Worm (Caenorhabditis elegans) whole organism, early embryonic: ENCODE measurements around the gene ZC302.3.

Experiments
- B0310.2 ChIP-seq: sonication (generic microtip); optimal IDR thresholded peaks from 2 replicates; lab custom pipeline; 2016; ENCODE audit warnings: mild to moderate bottlenecking, missing genetic modification characterization, missing compliant biosample characterization
- F13C5.2 ChIP-seq: sonication (generic microtip); optimal IDR thresholded peaks from 2 replicates; lab custom pipeline; 2017; ENCODE audit warnings: mild to moderate bottlenecking, missing genetic modification characterization, inconsistent platforms, missing compliant biosample characterization
- aly-1 ChIP-seq: sonication (generic microtip); optimal IDR thresholded peaks from 2 replicates; lab custom pipeline; 2016; ENCODE audit warnings: missing genetic modification characterization, missing compliant biosample characterization
- ama-1 ChIP-seq: fragments of 150-350 bp; optimal IDR thresholded peaks from 2 replicates; lab custom pipeline; 2014
- ceh-13 ChIP-seq: fragments of 200-800 bp; sonication (Bioruptor generic); optimal IDR thresholded peaks from 2 replicates; lab custom pipeline; 2018; ENCODE audit warnings: mild to moderate bottlenecking, missing genetic modification characterization, missing compliant biosample characterization
- ceh-36 ChIP-seq: sonication (generic microtip); optimal IDR thresholded peaks from 2 replicates; lab custom pipeline; 2016; ENCODE audit warnings: missing genetic modification characterization, inconsistent platforms, missing compliant biosample characterization
- ets-7 ChIP-seq: sonication (generic microtip); optimal IDR thresholded peaks from 2 replicates; lab custom pipeline; 2016; ENCODE audit warnings: missing genotype, missing genetic modification characterization, missing compliant biosample characterization
- flt-1 ChIP-seq: fragments of 200-800 bp; sonication (Bioruptor generic); IDR thresholded peaks from 2 replicates; pipeline ENCODE4 v1.3.6; 2022; ENCODE audit warnings: missing genetic modification characterization, missing compliant biosample characterization
- hmbx-1 ChIP-seq: sonication (generic microtip); optimal IDR thresholded peaks from 2 replicates; lab custom pipeline; 2016; ENCODE audit warnings: mild to moderate bottlenecking, missing genetic modification characterization, missing compliant biosample characterization
- hmg-4 ChIP-seq: fragments of 200-800 bp; sonication (Bioruptor generic); optimal IDR thresholded peaks from 2 replicates; lab custom pipeline; 2018; ENCODE audit warnings: mild to moderate bottlenecking, missing genetic modification characterization, missing compliant biosample characterization
- hnd-1 ChIP-seq: sonication (generic microtip); optimal IDR thresholded peaks from 2 replicates; lab custom pipeline; 2016; ENCODE audit warnings: missing genetic modification characterization, missing compliant biosample characterization
- pes-1 ChIP-seq: fragments of 200-800 bp; sonication (Bioruptor generic); IDR thresholded peaks from 2 replicates; pipeline ENCODE4 v1.3.6; 2022; ENCODE audit warnings: missing genetic modification reagents, missing genetic modification characterization, missing compliant biosample characterization
- scrt-1 ChIP-seq: fragments of 200-800 bp; sonication (Bioruptor generic); IDR thresholded peaks from 2 replicates; pipeline ENCODE4 v1.3.6; 2022; ENCODE audit warnings: missing genetic modification characterization, missing compliant biosample characterization
- sea-1 ChIP-seq: fragments of 200-800 bp; sonication (Bioruptor generic); conservative IDR thresholded peaks from 2 replicates; pipeline ENCODE4 v1.3.6; 2022; ENCODE audit warnings: missing genetic modification characterization, missing compliant biosample characterization
- tbx-11 ChIP-seq: fragments of 200-800 bp; sonication (Bioruptor generic); IDR thresholded peaks from 2 replicates; pipeline ENCODE4 v1.3.6; 2022; ENCODE audit warnings: missing genetic modification characterization, missing compliant biosample characterization
- tbx-37 ChIP-seq: fragments of 200-800 bp; sonication (Bioruptor generic); conservative IDR thresholded peaks from 2 replicates; pipeline ENCODE4 v1.3.6; 2022; ENCODE audit warnings: missing genetic modification reagents, missing genetic modification characterization, missing compliant biosample characterization
- tra-4 ChIP-seq: sonication (generic microtip); optimal IDR thresholded peaks from 2 replicates; lab custom pipeline; 2017; ENCODE audit warnings: missing genetic modification characterization, missing compliant biosample characterization

Gene ZC302.3

DNA sequence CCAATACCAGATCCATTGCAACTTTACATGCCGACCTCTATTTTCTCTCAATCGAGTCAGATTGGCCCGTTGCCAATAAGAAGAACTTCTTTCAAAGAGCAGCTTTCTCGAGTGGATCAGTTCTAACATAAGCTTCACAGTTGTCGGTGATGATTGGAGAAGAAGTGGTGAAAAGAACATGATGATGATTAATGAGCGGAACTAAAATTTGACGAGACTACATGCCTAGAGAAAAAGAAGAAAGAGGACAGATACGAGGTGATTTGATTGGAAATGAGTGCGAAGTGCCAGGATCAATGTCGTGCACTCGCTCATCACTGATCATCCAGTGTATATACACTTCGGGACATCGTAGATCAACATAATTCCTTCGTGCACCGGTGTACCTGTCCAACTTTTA is 13.6 kb downstream of the ZC302.3 start:
- TF ChIP-seq hnd-1 (tag; lab: Kevin White, UChicago): no peak
- TF ChIP-seq ceh-36 (tag; lab: Kevin White, UChicago): no peak
- TF ChIP-seq pes-1 (GFP tag; lab: Robert Waterston, UW): no peak
- TF ChIP-seq F13C5.2 (tag; lab: Kevin White, UChicago): no peak
- no peak for TF ChIP-seq ets-7 (tag; lab: Kevin White, UChicago)
- no peak for TF ChIP-seq hmbx-1 (tag; lab: Kevin White, UChicago)
- TF ChIP-seq hmg-4 (GFP tag; lab: Kevin White, UChicago): no peak
- TF ChIP-seq scrt-1 (GFP tag; lab: Robert Waterston, UW): no peak
- no peak for TF ChIP-seq aly-1 (tag; lab: Kevin White, UChicago)

DNA sequence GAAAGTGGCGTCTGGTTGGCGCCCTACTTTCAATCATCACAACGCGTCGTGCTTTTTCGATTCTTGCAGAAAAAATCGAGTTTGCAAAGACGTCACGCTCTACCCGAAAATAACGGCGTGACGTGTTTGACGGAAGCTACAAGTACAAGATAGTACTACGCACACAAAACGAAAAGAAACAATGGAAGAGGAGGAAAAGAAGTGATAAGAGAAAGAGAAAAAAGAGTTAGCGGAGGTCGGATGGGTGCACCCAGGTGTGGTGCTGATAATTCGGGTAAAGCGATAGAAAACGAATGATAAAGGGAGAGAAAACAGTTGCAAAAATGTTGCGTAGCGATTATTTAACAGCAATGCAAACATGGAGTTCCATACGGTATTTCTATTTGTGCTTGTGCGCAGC is 14.6 kb downstream of the ZC302.3 start:
- TF ChIP-seq hnd-1 (tag; lab: Kevin White, UChicago) (no peak), ceh-36 (tag; lab: Kevin White, UChicago) (no peak), sea-1 (GFP tag; lab: Robert Waterston, UW) (no peak), tra-4 (no peak), ama-1 (lab: Kevin White, UChicago) (no peak), ets-7 (tag; lab: Kevin White, UChicago) (no peak), scrt-1 (GFP tag; lab: Robert Waterston, UW) (no peak), tbx-37 (GFP tag; lab: Robert Waterston, UW) (no peak), ceh-13 (GFP tag; lab: Kevin White, UChicago) (no peak)

DNA sequence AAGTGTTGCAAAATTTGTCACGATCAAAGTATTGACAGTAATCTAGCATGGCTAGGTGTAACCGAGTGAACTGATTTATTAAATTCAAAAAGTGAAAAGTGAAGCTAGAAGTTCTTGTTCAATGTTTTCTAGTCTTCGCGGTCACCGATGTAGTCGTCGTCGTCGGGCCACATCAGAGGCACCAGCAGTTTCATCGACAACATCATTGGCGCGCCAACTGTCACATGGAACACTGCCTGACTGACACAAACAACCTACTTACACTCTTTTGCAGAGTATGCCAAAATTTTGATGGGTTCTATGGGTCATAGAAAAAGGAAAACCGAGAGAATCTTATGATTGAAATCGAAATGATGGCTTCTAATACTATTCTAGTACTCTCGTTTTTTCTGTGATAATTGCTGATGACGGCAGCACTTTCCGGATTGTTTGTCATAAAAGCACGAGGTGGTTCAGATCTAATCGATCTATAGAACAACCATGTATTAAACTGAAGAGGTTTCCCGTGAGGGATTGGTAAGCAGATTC is 15.8 kb downstream of the ZC302.3 start:
- TF ChIP-seq aly-1 (tag; lab: Kevin White, UChicago): no peak
- TF ChIP-seq ceh-13 (GFP tag; lab: Kevin White, UChicago): no peak
- no peak for TF ChIP-seq tra-4
- no peak for TF ChIP-seq hmg-4 (GFP tag; lab: Kevin White, UChicago)
- no peak for TF ChIP-seq ama-1 (lab: Kevin White, UChicago)
- no peak for TF ChIP-seq F13C5.2 (tag; lab: Kevin White, UChicago)
- TF ChIP-seq ets-7 (tag; lab: Kevin White, UChicago): no peak
- TF ChIP-seq B0310.2 (tag; lab: Kevin White, UChicago): no peak
- no peak for TF ChIP-seq tbx-11 (GFP tag; lab: Robert Waterston, UW)
- no peak for TF ChIP-seq flt-1 (GFP tag; lab: Robert Waterston, UW)
- no peak for TF ChIP-seq sea-1 (GFP tag; lab: Robert Waterston, UW)
- TF ChIP-seq hnd-1 (tag; lab: Kevin White, UChicago): no peak
- TF ChIP-seq scrt-1 (GFP tag; lab: Robert Waterston, UW): no peak
- TF ChIP-seq tbx-37 (GFP tag; lab: Robert Waterston, UW): no peak
- no peak for TF ChIP-seq ceh-36 (tag; lab: Kevin White, UChicago)
- no peak for TF ChIP-seq pes-1 (GFP tag; lab: Robert Waterston, UW)
- TF ChIP-seq hmbx-1 (tag; lab: Kevin White, UChicago): no peak

DNA sequence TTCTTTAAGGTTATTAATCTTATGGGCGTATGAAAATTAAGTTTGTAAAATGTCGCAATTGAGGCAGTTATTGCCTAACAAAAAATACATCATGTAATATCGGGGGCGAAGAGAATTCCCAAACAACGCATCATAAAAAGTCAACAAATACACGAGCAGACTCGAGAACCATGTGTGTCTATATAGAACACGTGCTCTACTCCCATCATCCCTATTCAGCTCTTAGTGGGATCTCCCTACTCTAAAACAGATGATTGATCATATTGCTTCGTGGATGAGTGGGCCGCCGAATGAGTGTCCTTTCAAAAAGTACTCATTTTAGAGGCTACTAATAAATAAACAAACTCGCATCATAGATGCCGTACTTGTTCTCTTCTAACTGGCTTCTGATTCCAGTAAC is 16.8 kb downstream of the ZC302.3 start:
- no peak for TF ChIP-seq pes-1 (GFP tag; lab: Robert Waterston, UW)

DNA sequence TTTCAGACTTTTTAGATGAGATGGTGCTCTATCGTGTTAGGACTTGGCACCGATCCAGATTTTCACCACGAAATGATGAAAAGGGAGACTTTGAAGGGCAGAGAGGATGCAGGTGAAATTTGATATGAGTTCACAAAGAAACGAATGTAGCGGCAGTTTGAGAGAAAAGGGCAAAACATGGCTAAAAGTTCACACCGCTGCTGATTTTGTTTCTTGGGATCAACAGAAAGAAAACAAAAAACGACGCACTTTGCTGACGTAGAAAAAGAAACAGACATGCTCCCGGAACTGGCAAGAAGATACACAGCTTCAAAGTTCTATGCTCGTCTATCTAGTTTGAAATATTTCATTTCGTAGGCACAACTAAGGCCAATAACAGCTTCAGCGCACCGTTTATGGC is 17.7 kb downstream of the ZC302.3 start:
- TF ChIP-seq hmbx-1 (tag; lab: Kevin White, UChicago) (no peak), pes-1 (GFP tag; lab: Robert Waterston, UW) (no peak), sea-1 (GFP tag; lab: Robert Waterston, UW) (no peak), hnd-1 (tag; lab: Kevin White, UChicago) (no peak), ets-7 (tag; lab: Kevin White, UChicago) (no peak), B0310.2 (tag; lab: Kevin White, UChicago) (no peak), flt-1 (GFP tag; lab: Robert Waterston, UW) (no peak), tbx-11 (GFP tag; lab: Robert Waterston, UW) (no peak), ama-1 (lab: Kevin White, UChicago) (no peak), ceh-36 (tag; lab: Kevin White, UChicago) (no peak), aly-1 (tag; lab: Kevin White, UChicago) (no peak), tbx-37 (GFP tag; lab: Robert Waterston, UW) (no peak), F13C5.2 (tag; lab: Kevin White, UChicago) (no peak), ceh-13 (GFP tag; lab: Kevin White, UChicago) (no peak), hmg-4 (GFP tag; lab: Kevin White, UChicago) (no peak)

DNA sequence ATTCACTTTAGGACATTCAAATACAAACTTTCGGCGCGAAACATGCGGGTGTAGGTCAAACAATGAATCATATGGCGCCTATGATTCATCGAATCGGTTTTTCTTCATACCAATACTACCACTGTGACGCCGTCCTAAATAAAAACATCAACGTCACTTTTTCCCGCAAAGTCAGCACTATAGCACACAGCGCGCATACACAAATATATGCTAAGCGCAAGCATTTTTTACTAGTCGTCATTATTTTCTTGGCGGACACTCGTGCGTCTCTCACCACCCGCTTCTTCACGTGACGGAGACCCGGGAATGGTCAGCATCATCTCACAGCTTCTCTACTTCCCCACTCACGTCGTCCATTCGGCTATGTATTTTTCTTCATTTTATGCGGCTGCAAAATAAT is 18.1 kb downstream of the ZC302.3 start:
- TF ChIP-seq hnd-1 (tag; lab: Kevin White, UChicago) (no peak), hmbx-1 (tag; lab: Kevin White, UChicago) (no peak), pes-1 (GFP tag; lab: Robert Waterston, UW) (no peak), ceh-13 (GFP tag; lab: Kevin White, UChicago) (no peak), scrt-1 (GFP tag; lab: Robert Waterston, UW) (no peak)

DNA sequence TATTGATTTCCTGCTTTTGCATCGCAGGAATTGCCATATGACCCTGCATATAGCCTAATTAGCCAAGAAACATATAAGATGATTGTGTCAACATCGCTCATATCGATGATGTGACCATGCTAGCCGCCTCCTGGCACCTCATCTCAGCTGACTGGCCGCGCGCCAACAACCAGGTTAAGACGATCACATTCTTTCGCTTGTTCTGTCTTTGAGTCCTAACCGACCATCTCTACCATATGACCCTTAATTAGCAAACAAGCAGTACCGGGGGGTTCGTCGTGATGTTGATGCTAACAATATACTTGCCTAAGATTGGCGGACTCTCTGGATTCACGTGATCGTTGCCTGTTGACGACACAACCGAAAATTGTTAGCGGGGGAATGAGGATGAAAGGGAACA is 18.7 kb downstream of the ZC302.3 start:
- TF ChIP-seq hmg-4 (GFP tag; lab: Kevin White, UChicago) (no peak), tbx-37 (GFP tag; lab: Robert Waterston, UW) (no peak), flt-1 (GFP tag; lab: Robert Waterston, UW) (no peak), tra-4 (no peak), ceh-36 (tag; lab: Kevin White, UChicago) (no peak), tbx-11 (GFP tag; lab: Robert Waterston, UW) (no peak), F13C5.2 (tag; lab: Kevin White, UChicago) (no peak), ets-7 (tag; lab: Kevin White, UChicago) (no peak), B0310.2 (tag; lab: Kevin White, UChicago) (no peak), sea-1 (GFP tag; lab: Robert Waterston, UW) (no peak), ama-1 (lab: Kevin White, UChicago) (no peak), scrt-1 (GFP tag; lab: Robert Waterston, UW) (no peak), aly-1 (tag; lab: Kevin White, UChicago) (no peak), hnd-1 (tag; lab: Kevin White, UChicago) (no peak), pes-1 (GFP tag; lab: Robert Waterston, UW) (no peak), hmbx-1 (tag; lab: Kevin White, UChicago) (no peak), ceh-13 (GFP tag; lab: Kevin White, UChicago) (no peak)
